Worm (Caenorhabditis elegans) whole organism, midembryonic: ENCODE results near the gene T07F12.1.

Experiments
- T22C8.4 ChIP-seq: fragments of 200-800 bp; sonication (Bioruptor generic); IDR thresholded peaks from 2 replicates; pipeline ENCODE4 v1.3.6; 2022; ENCODE audit warnings: missing genetic modification characterization, missing compliant biosample characterization
- flt-1 ChIP-seq: fragments of 200-800 bp; sonication (Bioruptor generic); IDR thresholded peaks from 2 replicates; pipeline ENCODE4 v1.3.6; 2022; ENCODE audit warnings: missing genetic modification characterization, missing compliant biosample characterization
- med-1 ChIP-seq: sonication (generic microtip); optimal IDR thresholded peaks from 2 replicates; lab custom pipeline; 2017; ENCODE audit warnings: missing genetic modification characterization, mild to moderate bottlenecking, missing compliant biosample characterization, antibody characterized with exemption, missing genetic modification reagents; ENCODE audit not compliant: insufficient read depth
- ref-1 ChIP-seq: fragments of 200-800 bp; sonication (Bioruptor generic); conservative IDR thresholded peaks from 2 replicates; pipeline ENCODE4 v1.3.6; 2022; ENCODE audit warnings: missing genetic modification reagents, missing genetic modification characterization, missing compliant biosample characterization

ce11 chrX:4900685-4901084, 6.8 kb downstream of the T07F12.1 start, which contains the start of gene T07F12.4:
- TF ChIP-seq T22C8.4 (GFP tag; lab: Robert Waterston, UW) (no peak), flt-1 (GFP tag; lab: Robert Waterston, UW) (no peak), med-1 (GFP tag; lab: Kevin White, UChicago) (no peak), ref-1 (GFP tag; lab: Robert Waterston, UW) (no peak)
